Fruit fly (Drosophila melanogaster): ENCODE data around the gene Sh3beta.
A peak's percentile ranks its signal among the peaks of the same experiment; 100 is the strongest.

Sh3beta gene

DNA sequence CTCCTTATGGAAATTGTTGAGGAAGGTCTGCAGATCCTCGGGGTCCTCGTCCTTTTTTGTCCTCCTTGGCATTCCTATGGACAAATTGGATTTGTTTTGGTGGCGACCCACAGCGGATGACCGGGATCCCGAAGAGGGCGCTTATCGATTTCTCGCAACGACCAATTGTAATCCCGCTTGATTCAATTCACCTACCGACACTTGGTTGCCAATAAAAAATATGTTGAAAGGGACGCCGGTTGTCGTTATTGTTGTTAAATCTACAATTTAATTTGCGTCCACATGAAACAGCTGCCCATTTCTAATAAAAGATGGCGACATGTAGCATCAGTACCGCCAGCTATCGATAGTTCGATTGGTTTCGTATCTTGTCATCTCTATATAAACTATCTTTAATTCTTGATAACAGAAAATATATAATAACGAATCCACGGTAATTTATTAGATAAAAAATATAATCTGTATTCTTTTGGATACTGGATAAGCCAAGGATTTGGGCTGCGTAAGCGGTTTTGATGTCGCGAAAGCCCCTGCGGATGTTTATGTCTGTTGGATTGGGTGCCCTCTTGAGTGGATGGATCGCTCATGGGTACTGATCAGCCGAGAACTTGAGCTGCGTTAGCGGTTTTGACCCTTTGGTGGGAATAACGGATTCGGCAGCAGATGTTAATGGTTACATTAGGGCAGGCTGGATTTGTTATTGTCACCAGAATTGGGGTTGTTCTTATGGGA, 12.5 kb downstream of the Sh3beta start, which contains the start of gene CTCF (continued):
- no peak for TF ChIP-seq ems (GFP tag; optimal IDR thresholded peaks at IDR 0.05)
- peak; percentile 94 for TF ChIP-seq CG4617 (GFP tag; optimal IDR thresholded peaks at IDR 0.05; ENCODE audit: borderline replicate concordance)
- no peak for TF ChIP-seq oc (tag; optimal IDR thresholded peaks at IDR 0.05)
- TF ChIP-seq Gug (GFP tag; IDR thresholded peaks at IDR 0.05), result peak; percentile 6; the same call in 1 of the 4 replicates
- TF ChIP-seq sna (GFP tag; IDR thresholded peaks at IDR 0.05; ENCODE audit: partially characterized antibody), result peak; percentile 77
- TF ChIP-seq klu (GFP tag; IDR thresholded peaks at IDR 0.05), result no peak
- no peak for TF ChIP-seq hkb (optimal IDR thresholded peaks at IDR 0.05)
- TF ChIP-seq hkb (GFP tag; IDR thresholded peaks at IDR 0.05), result 0 out of 2 replicates have a peak, but pooled peaks have one; percentile 31
- peak in 1 of 2 experiments; percentile 34 for TF ChIP-seq bsh (GFP tag; optimal IDR thresholded peaks at IDR 0.05)
- no peak for TF ChIP-seq zfh2 (GFP tag; optimal IDR thresholded peaks at IDR 0.05)
- TF ChIP-seq Atf-2 (GFP tag; optimal IDR thresholded peaks at IDR 0.05), result no peak
- no peak for TF ChIP-seq btn (GFP tag; optimal IDR thresholded peaks at IDR 0.05)
- peak; percentile 62; the same call in 1 of the 2 replicates for TF ChIP-seq Awh (GFP tag; IDR thresholded peaks at IDR 0.05)
- TF ChIP-seq CG10274 (GFP tag; optimal IDR thresholded peaks at IDR 0.05), result no peak
- peak; percentile 94 for TF ChIP-seq CG13287 (GFP tag; IDR thresholded peaks at IDR 0.05; ENCODE audit: partially characterized antibody)
- peak; percentile 40 for TF ChIP-seq pb (GFP tag; optimal IDR thresholded peaks at IDR 0.05)
- TF ChIP-seq fd3F (GFP tag; optimal IDR thresholded peaks at IDR 0.05), result peak; percentile 4
- peak; percentile 46 for TF ChIP-seq Lhr (GFP tag; optimal IDR thresholded peaks at IDR 0.05)
- peak; percentile 27 for TF ChIP-seq Chrac-16 (GFP tag; optimal IDR thresholded peaks at IDR 0.05)
- TF ChIP-seq nerfin-1 (tag; optimal IDR thresholded peaks at IDR 0.05), result peak; percentile 100
- peak; percentile 51 for TF ChIP-seq Dp (GFP tag; optimal IDR thresholded peaks at IDR 0.05)
- TF ChIP-seq CG2129 (GFP tag; IDR thresholded peaks at IDR 0.05; ENCODE audit: partially characterized antibody), result peak; percentile 63
- TF ChIP-seq caup (GFP tag; optimal IDR thresholded peaks at IDR 0.05; ENCODE audit: severe bottlenecking), result peak; percentile 23
- no peak for TF ChIP-seq cad (GFP tag; optimal IDR thresholded peaks at IDR 0.05)
- TF ChIP-seq hbn (GFP tag; IDR thresholded peaks at IDR 0.05; ENCODE audit: partially characterized antibody), result peak; percentile 61
- TF ChIP-seq CG1529 (GFP tag; optimal IDR thresholded peaks at IDR 0.05), result no peak
- TF ChIP-seq grau (tag; optimal IDR thresholded peaks at IDR 0.05), result peak; percentile 52
- peak; percentile 88 for TF ChIP-seq Med (GFP tag)
- no peak for TF ChIP-seq bowl (GFP tag; IDR thresholded peaks at IDR 0.05)
- TF ChIP-seq Adf1 (GFP tag; IDR thresholded peaks at IDR 0.05), result no peak
- no peak for TF ChIP-seq Lpt (GFP tag; optimal IDR thresholded peaks at IDR 0.05)
- TF ChIP-seq CG11398 (GFP tag; optimal IDR thresholded peaks at IDR 0.05), result peak; percentile 3
- TF ChIP-seq NFAT (GFP tag; IDR thresholded peaks at IDR 0.05), result peak; percentile 66
- TF ChIP-seq HLH4C (GFP tag; IDR thresholded peaks at IDR 0.05; ENCODE audit: partially characterized antibody), result peak; percentile 82
- peak; percentile 20 for TF ChIP-seq HLH54F (GFP tag; optimal IDR thresholded peaks at IDR 0.05)
- no peak for TF ChIP-seq CG12219 (GFP tag; optimal IDR thresholded peaks at IDR 0.05)
- peak; percentile 14 for TF ChIP-seq pum (GFP tag; optimal IDR thresholded peaks at IDR 0.05)
- peak; percentile 18 for TF ChIP-seq chn (GFP tag; optimal IDR thresholded peaks at IDR 0.05)
- TF ChIP-seq wek (GFP tag; optimal IDR thresholded peaks at IDR 0.05), result no peak
- TF ChIP-seq Deaf1 (tag; optimal IDR thresholded peaks at IDR 0.05), result no peak
- TF ChIP-seq CG11504 (tag; optimal IDR thresholded peaks at IDR 0.05), result no peak
- TF ChIP-seq esg (GFP tag; conservative IDR thresholded peaks at IDR 0.05), result 0 out of 2 replicates have a peak, but pooled peaks have one; percentile 27
- TF ChIP-seq CG13775 (GFP tag; optimal IDR thresholded peaks at IDR 0.05), result peak; percentile 37
- peak; percentile 13; the same call in 1 of the 2 replicates for TF ChIP-seq CG1024 (GFP tag; IDR thresholded peaks at IDR 0.05)
- TF ChIP-seq CG32772 (GFP tag; IDR thresholded peaks at IDR 0.05), result peak; percentile 64
- TF ChIP-seq CG13894 (tag; optimal IDR thresholded peaks at IDR 0.05), result peak; percentile 35
- peak; percentile 77 for TF ChIP-seq CG16813 (GFP tag; IDR thresholded peaks at IDR 0.05; ENCODE audit: partially characterized antibody)
- TF ChIP-seq amos (GFP tag; IDR thresholded peaks at IDR 0.05; ENCODE audit: partially characterized antibody), result peak; percentile 78
- TF ChIP-seq CG17385 (GFP tag; optimal IDR thresholded peaks at IDR 0.05), result peak; percentile 19
